Worm (Caenorhabditis elegans): ENCODE measurements around the gene Y65A5A.1.

DNA sequence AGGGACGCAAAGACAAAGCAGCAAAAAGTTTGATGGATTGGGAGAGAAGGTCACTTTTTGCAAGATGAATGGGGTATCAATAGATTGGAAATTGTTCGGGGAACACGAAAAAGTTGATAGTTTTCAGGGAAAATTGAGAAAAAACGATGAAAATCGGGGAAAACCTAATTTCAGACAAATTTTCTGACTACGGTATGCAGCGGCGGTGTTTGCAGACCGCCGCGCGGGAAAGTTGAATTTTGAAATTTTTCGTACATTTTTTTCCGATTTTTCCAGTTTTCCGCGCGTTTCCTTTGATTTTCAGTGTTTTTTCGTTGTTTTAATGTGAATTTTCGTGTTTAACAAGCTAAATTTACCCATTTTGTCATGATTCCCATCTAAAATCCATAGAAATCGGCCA, 1.8 kb upstream of the Y65A5A.1 start:
- TF ChIP-seq him-1 (tag; optimal IDR thresholded peaks at IDR 0.05) = no peak
- TF ChIP-seq dao-5 (tag; optimal IDR thresholded peaks at IDR 0.05) = no peak
